Worm (Caenorhabditis elegans) whole organism, L3 larva: ENCODE results near the gene mel-28.

Experiments
- ceh-82 ChIP-seq: fragments of 150-350 bp; optimal IDR thresholded peaks from 2 replicates; lab custom pipeline; 2014; ENCODE audit warnings: missing biosample characterization, missing genetic modification characterization
- egl-27 ChIP-seq: sonication (generic microtip); optimal IDR thresholded peaks from 4 replicates; lab custom pipeline; 2017; ENCODE audit warnings: missing biosample characterization, missing genetic modification reagents, missing genetic modification characterization
- fos-1 ChIP-seq: fragments of 150-350 bp; optimal IDR thresholded peaks from 2 replicates; lab custom pipeline; 2014; ENCODE audit warnings: missing biosample characterization, missing genetic modification characterization
- lin-15B ChIP-seq: fragments of 150-350 bp; optimal IDR thresholded peaks from 2 replicates; lab custom pipeline; 2014; ENCODE audit warnings: missing biosample characterization, missing genetic modification characterization
- nfya-1 ChIP-seq: sonication (generic microtip); optimal IDR thresholded peaks from 2 replicates; lab custom pipeline; 2017; ENCODE audit warnings: missing genetic modification characterization, mild to moderate bottlenecking, missing compliant biosample characterization, antibody characterized with exemption, moderate library complexity; ENCODE audit not compliant: insufficient read depth
- nhr-23 ChIP-seq: fragments of 150-350 bp; optimal IDR thresholded peaks from 2 replicates; lab custom pipeline; 2014; ENCODE audit warnings: missing biosample characterization, missing genetic modification reagents, missing genetic modification characterization
- unc-39 ChIP-seq: sonication (generic microtip); optimal IDR thresholded peaks from 4 replicates; lab custom pipeline; 2017; ENCODE audit warnings: missing biosample characterization, missing genetic modification characterization
- unc-62 ChIP-seq: fragments of 150-350 bp; sonication (generic microtip); optimal IDR thresholded peaks from 4 replicates; lab custom pipeline; 2014; ENCODE audit warnings: missing biosample characterization, missing genetic modification reagents, missing genetic modification characterization

DNA sequence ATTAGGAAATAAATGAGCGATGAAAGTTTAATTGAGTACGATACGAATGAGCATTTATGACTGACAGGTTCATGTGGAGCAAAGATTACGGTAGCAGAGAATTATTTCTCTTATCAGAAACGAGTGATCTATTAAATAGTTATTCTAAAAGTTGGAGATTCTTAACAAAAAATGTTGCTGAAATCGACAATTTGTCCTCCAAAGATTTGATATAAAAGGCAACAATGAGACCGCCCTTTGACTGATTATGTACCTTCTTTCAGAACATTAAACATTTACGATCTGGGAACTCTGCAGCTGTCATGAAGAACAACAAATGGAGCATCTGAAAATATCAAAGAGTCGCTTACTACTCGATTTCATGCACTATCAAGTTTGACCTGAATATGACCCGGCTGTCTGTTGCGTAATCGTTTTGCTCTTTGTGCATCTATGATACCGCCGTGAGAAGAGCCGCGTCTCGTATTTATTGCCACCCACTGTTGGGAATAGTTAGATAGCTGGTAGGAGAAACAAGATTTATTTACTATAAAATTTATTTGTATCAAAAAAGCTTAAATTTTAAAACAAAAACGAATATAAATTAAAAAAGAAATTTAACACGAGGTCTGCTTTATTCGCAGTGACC lies 23.8 kb downstream of the mel-28 start, which contains the start of gene pal-1:
- TF ChIP-seq nfya-1 (tag; lab: Kevin White, UChicago) (no peak), lin-15B (tag; lab: Kevin White, UChicago) (no peak), unc-62 (GFP tag; lab: Kevin White, UChicago) (no peak), nhr-23 (no peak), fos-1 (no peak), ceh-82 (tag; lab: Kevin White, UChicago) (no peak), egl-27 (tag; lab: Kevin White, UChicago) (no peak), unc-39 (tag; lab: Kevin White, UChicago) (no peak)
